Worm (Caenorhabditis elegans): ENCODE measurements around the gene F56B3.6.
A peak's percentile ranks its signal among the peaks of the same experiment; 100 is the strongest.

F56B3.6 gene

ce11 chrIV:829107-829506 lies 41.3 kb downstream of the F56B3.6 start:
- TF ChIP-seq C34F6.9 (tag; optimal IDR thresholded peaks at IDR 0.05) (peak; percentile 41), nhr-25 (tag; optimal IDR thresholded peaks at IDR 0.05) (no peak), nhr-129 (tag; optimal IDR thresholded peaks at IDR 0.05) (peak; percentile 86), nhr-77 (tag; optimal IDR thresholded peaks at IDR 0.05) (no peak), aly-2 (tag; optimal IDR thresholded peaks at IDR 0.05) (no peak)

- TF ChIP-seq snpc-4 (tag; optimal IDR thresholded peaks at IDR 0.05) (no peak), unc-55 (GFP tag; optimal IDR thresholded peaks at IDR 0.05) (no peak), nhr-237 (tag; optimal IDR thresholded peaks at IDR 0.05) (no peak), alr-1 (tag; optimal IDR thresholded peaks at IDR 0.05) (no peak), skn-1 (tag; optimal IDR thresholded peaks at IDR 0.05) (no peak), sma-3 (GFP tag; optimal IDR thresholded peaks at IDR 0.05) (no peak), peb-1 (tag; optimal IDR thresholded peaks at IDR 0.05) (no peak), fos-1 (tag; optimal IDR thresholded peaks at IDR 0.05) (no peak), mbf-1 (tag; optimal IDR thresholded peaks at IDR 0.05) (no peak), dmd-4 (tag; optimal IDR thresholded peaks at IDR 0.05) (no peak), mab-5 (tag; optimal IDR thresholded peaks at IDR 0.05) (no peak)
Observed at ce11 chrIV:829691-830090, 41.8 kb downstream of the F56B3.6 start.

- TF ChIP-seq mbf-1 (tag; optimal IDR thresholded peaks at IDR 0.05) (no peak), nhr-25 (tag; optimal IDR thresholded peaks at IDR 0.05) (no peak), lin-11 (tag; optimal IDR thresholded peaks at IDR 0.05) (no peak), nhr-23 (tag; optimal IDR thresholded peaks at IDR 0.05) (no peak), C34F6.9 (tag; optimal IDR thresholded peaks at IDR 0.05) (no peak), fos-1 (tag; optimal IDR thresholded peaks at IDR 0.05) (no peak), sma-3 (GFP tag; optimal IDR thresholded peaks at IDR 0.05) (no peak), zag-1 (tag; optimal IDR thresholded peaks at IDR 0.05) (no peak), skn-1 (tag; optimal IDR thresholded peaks at IDR 0.05) (no peak), ztf-1 (GFP tag; conservative IDR thresholded peaks at IDR 0.05) (no peak), crh-2 (tag; optimal IDR thresholded peaks at IDR 0.05) (no peak), snpc-4 (tag; optimal IDR thresholded peaks at IDR 0.05) (no peak), peb-1 (tag; optimal IDR thresholded peaks at IDR 0.05) (no peak), ZK546.5 (tag; optimal IDR thresholded peaks at IDR 0.05) (no peak), egl-27 (tag; optimal IDR thresholded peaks at IDR 0.05) (no peak), mdl-1 (tag; optimal IDR thresholded peaks at IDR 0.05) (no peak), F13H6.1 (tag; optimal IDR thresholded peaks at IDR 0.05) (no peak), aly-2 (tag; optimal IDR thresholded peaks at IDR 0.05) (no peak)
Observed at ce11 chrIV:830262-830960, 42.6 kb downstream of the F56B3.6 start.

DNA sequence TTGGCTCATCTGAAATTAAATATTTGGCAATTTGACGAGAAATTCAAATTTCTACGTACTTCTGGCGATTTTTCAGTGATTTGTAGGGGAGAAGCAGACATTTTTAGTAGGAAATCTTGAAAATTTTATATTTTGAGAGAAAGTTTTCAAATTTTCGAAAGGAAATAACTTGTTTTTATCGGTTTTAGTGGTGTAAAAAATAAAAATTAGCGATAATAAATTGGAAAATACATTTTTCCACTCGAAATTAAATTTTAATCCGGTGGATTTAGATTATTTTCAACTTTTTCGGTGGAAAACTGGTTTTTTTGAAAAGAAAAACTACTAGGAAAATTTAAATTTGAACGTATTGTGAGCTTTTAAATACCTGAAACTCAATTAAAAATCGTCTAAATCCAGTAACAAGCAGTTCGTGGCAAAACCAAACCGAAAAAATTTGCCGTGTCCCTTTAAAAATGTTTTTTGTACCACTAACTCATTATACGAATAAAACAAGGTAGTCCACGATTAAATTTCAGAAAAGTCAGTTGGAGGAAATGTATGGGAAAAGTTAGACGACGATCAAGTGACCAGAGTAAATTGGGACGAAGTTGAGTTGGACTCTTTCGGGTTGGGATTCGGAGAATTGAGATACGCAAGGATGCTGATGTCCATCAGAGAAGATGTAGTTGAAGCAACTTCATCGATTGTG lies 44.1 kb downstream of the F56B3.6 start, which contains the start of the genes madf-1 and Y55F3BR.10:
TSS of gene madf-1 (minus strand) at position 101 of the 691 bp plus-strand sequence.
TSS of gene Y55F3BR.10 (plus strand) at position 641 of the 691 bp plus-strand sequence.
- TF ChIP-seq ztf-1 (GFP tag; conservative IDR thresholded peaks at IDR 0.05) (no peak), gmeb-1 (tag; optimal IDR thresholded peaks at IDR 0.05) (no peak)

- peak in 1 of 2 experiments; percentile 1 for TF ChIP-seq lsy-2 (tag; optimal IDR thresholded peaks at IDR 0.05)
- no peak for TF ChIP-seq nhr-23 (tag; optimal IDR thresholded peaks at IDR 0.05)
- TF ChIP-seq C34F6.9 (tag; optimal IDR thresholded peaks at IDR 0.05): peak; percentile 20
Observed at ce11 chrIV:833517-833916, 45.7 kb downstream of the F56B3.6 start.
